Fruit fly (Drosophila melanogaster) whole organism, embryonic: ENCODE results near the gene CG12493.

Experiments
- ATbp ChIP-seq: fragments of 200-800 bp; sonication (Bioruptor generic); optimal IDR thresholded peaks from 2 replicates; lab custom pipeline; 2017; ENCODE audit warnings: missing biosample characterization, mild to moderate bottlenecking, missing genetic modification characterization, missing genetic modification reagents
- Abd-B ChIP-seq: fragments of 200-800 bp; sonication (Bioruptor generic); optimal IDR thresholded peaks from 2 replicates; lab custom pipeline; 2018; ENCODE audit warnings: missing biosample characterization, mild to moderate bottlenecking, missing genetic modification characterization, moderate library complexity
- Aef1 ChIP-seq: fragments of 200-800 bp; sonication (Bioruptor generic); IDR thresholded peaks from 3 replicates; pipeline ENCODE4 v1.3.6; 2022; ENCODE audit warnings: missing biosample characterization, missing genetic modification characterization
- CG10209 ChIP-seq: fragments of 200-800 bp; sonication (Bioruptor generic); optimal IDR thresholded peaks from 3 replicates; lab custom pipeline; 2017; ENCODE audit warnings: missing biosample characterization, mild to moderate bottlenecking, missing genetic modification characterization, missing genetic modification reagents
- CG14441 ChIP-seq: fragments of 200-800 bp; sonication (Bioruptor generic); IDR thresholded peaks from 2 replicates; pipeline ENCODE4 v1.3.6; 2022; ENCODE audit warnings: missing biosample characterization, missing genetic modification characterization
- CG15269 ChIP-seq: fragments of 200-800 bp; sonication (Bioruptor generic); optimal IDR thresholded peaks from 2 replicates; lab custom pipeline; 2018; ENCODE audit warnings: missing biosample characterization, mild to moderate bottlenecking, missing genetic modification characterization, moderate library complexity
- CG17361 ChIP-seq: fragments of 200-800 bp; sonication (Bioruptor generic); IDR thresholded peaks from 3 replicates; pipeline ENCODE4 v1.3.6; 2022; ENCODE audit warnings: missing biosample characterization, missing genetic modification characterization
- CG17385 ChIP-seq: fragments of 200-800 bp; sonication (Bioruptor generic); optimal IDR thresholded peaks from 3 replicates; lab custom pipeline; 2018; ENCODE audit warnings: missing biosample characterization, mild to moderate bottlenecking, missing genetic modification characterization
- CG18262 ChIP-seq: fragments of 200-800 bp; optimal IDR thresholded peaks from 3 replicates; lab custom pipeline; 2019; ENCODE audit warnings: missing biosample characterization, mild to moderate bottlenecking, missing genetic modification characterization, moderate library complexity
- CG30431 ChIP-seq: fragments of 200-800 bp; sonication (Bioruptor generic); optimal IDR thresholded peaks from 2 replicates; lab custom pipeline; 2017; ENCODE audit warnings: missing biosample characterization, missing genetic modification characterization
- CG4424 ChIP-seq: fragments of 200-800 bp; sonication (Bioruptor generic); optimal IDR thresholded peaks from 3 replicates; lab custom pipeline; 2016; ENCODE audit warnings: missing biosample characterization, missing genetic modification characterization
- CoRest ChIP-seq: fragments of 200-800 bp; sonication (Bioruptor generic); optimal IDR thresholded peaks from 3 replicates; lab custom pipeline; 2018; ENCODE audit warnings: missing biosample characterization, mild to moderate bottlenecking, missing genetic modification characterization, moderate library complexity
- D ChIP-seq, 2 experiments: fragments of 200-800 bp in 1 of 2; fragments of >200 bp in 1 of 2; sonication (Bioruptor generic) in 1 of 2; optimal IDR thresholded peaks; 2 replicates in 1 of 2; 3 replicates in 1 of 2; lab custom pipeline; 2017; ENCODE audit warnings: mild to moderate bottlenecking in 1 of 2, missing biosample characterization in 1 of 2, missing genetic modification characterization in 1 of 2, missing genetic modification reagents in 1 of 2
- Drgx ChIP-seq: fragments of 200-800 bp; sonication (Bioruptor generic); IDR thresholded peaks from 2 replicates; pipeline ENCODE4 v1.3.6; 2022; ENCODE audit warnings: missing biosample characterization, missing genetic modification characterization
- E2f1 ChIP-seq: fragments of 200-800 bp; sonication (Bioruptor generic); IDR thresholded peaks from 2 replicates; pipeline ENCODE4 v1.3.6; 2022; ENCODE audit warnings: missing biosample characterization, missing genetic modification characterization
- Eip74EF ChIP-seq, 2 experiments: fragments of 200-800 bp in 1 of 2; fragments of >200 bp in 1 of 2; sonication (Bioruptor generic) in 1 of 2; optimal IDR thresholded peaks; 2 replicates each; lab custom pipeline; 2017 to 2019; ENCODE audit warnings: missing biosample characterization in 2 of 2, missing genetic modification characterization in 2 of 2, mild to moderate bottlenecking in 1 of 2, moderate library complexity in 1 of 2
- Hr39 ChIP-seq: fragments of >200 bp; optimal IDR thresholded peaks from 2 replicates; lab custom pipeline; 2017
- Hr51 ChIP-seq, 2 experiments: fragments of 200-800 bp; sonication (Bioruptor generic); optimal IDR thresholded peaks; 2 replicates in 1 of 2; 3 replicates in 1 of 2; lab custom pipeline; 2016 to 2018; ENCODE audit warnings: missing biosample characterization in 2 of 2, missing genetic modification characterization in 2 of 2, mild to moderate bottlenecking in 1 of 2, moderate library complexity in 1 of 2
- MBD-R2 ChIP-seq: fragments of 200-800 bp; sonication (Bioruptor generic); IDR thresholded peaks from 2 replicates; pipeline ENCODE4 v1.3.6; 2022; ENCODE audit warnings: missing biosample characterization, missing genetic modification characterization
- Oaz ChIP-seq: fragments of 200-800 bp; sonication (Bioruptor generic); IDR thresholded peaks from 2 replicates; pipeline ENCODE4 v1.3.6; 2022; ENCODE audit warnings: missing biosample characterization, missing genetic modification characterization
- Oli ChIP-seq: fragments of 200-800 bp; sonication (Bioruptor generic); optimal IDR thresholded peaks from 2 replicates; lab custom pipeline; 2018; ENCODE audit warnings: missing biosample characterization, mild to moderate bottlenecking, missing genetic modification characterization, moderate library complexity
- Xbp1 ChIP-seq: fragments of 200-800 bp; sonication (Bioruptor generic); optimal IDR thresholded peaks from 3 replicates; lab custom pipeline; 2016; ENCODE audit warnings: missing biosample characterization, mild to moderate bottlenecking, missing genetic modification characterization
- Xrp1 ChIP-seq: fragments of 200-800 bp; sonication (Bioruptor generic); IDR thresholded peaks from 2 replicates; pipeline ENCODE4 v1.3.6; 2022; ENCODE audit warnings: missing biosample characterization, missing genetic modification characterization
- ap ChIP-seq: fragments of 200-800 bp; sonication (Bioruptor generic); IDR thresholded peaks from 2 replicates; pipeline ENCODE4 v1.3.6; 2022; ENCODE audit warnings: missing biosample characterization, missing genetic modification characterization
- ase ChIP-seq: fragments of 200-800 bp; sonication (Bioruptor generic); IDR thresholded peaks from 3 replicates; pipeline ENCODE4 v1.3.6; 2022; ENCODE audit warnings: missing biosample characterization, missing genetic modification characterization
- bsh ChIP-seq, 2 experiments: fragments of 200-800 bp; sonication (Bioruptor generic); optimal IDR thresholded peaks; 2 replicates each; lab custom pipeline; 2017 to 2018; ENCODE audit warnings: mild to moderate bottlenecking in 2 of 2, missing biosample characterization in 2 of 2, missing genetic modification characterization in 2 of 2, moderate library complexity in 1 of 2
- crol ChIP-seq: fragments of 200-800 bp; sonication (Bioruptor generic); IDR thresholded peaks from 2 replicates; pipeline ENCODE4 v1.3.6; 2022; ENCODE audit warnings: missing biosample characterization, missing genetic modification characterization
- dmrt99B ChIP-seq: fragments of 200-800 bp; sonication (Bioruptor generic); optimal IDR thresholded peaks from 2 replicates; lab custom pipeline; 2018; ENCODE audit warnings: missing biosample characterization, mild to moderate bottlenecking, missing genetic modification characterization, moderate library complexity
- ewg ChIP-seq: fragments of 200-800 bp; sonication (Bioruptor generic); optimal IDR thresholded peaks from 3 replicates; lab custom pipeline; 2017; ENCODE audit warnings: mild to moderate bottlenecking, missing biosample characterization, missing genetic modification reagents, missing genetic modification characterization
- fd3F ChIP-seq: fragments of 200-800 bp; sonication (Bioruptor generic); optimal IDR thresholded peaks from 2 replicates; lab custom pipeline; 2018; ENCODE audit warnings: missing biosample characterization, mild to moderate bottlenecking, missing genetic modification characterization, moderate library complexity
- gem ChIP-seq: fragments of 200-800 bp; sonication (Bioruptor generic); optimal IDR thresholded peaks from 2 replicates; lab custom pipeline; 2019; ENCODE audit warnings: missing biosample characterization, mild to moderate bottlenecking, missing genetic modification characterization, moderate library complexity
- grau ChIP-seq: fragments of 200-800 bp; optimal IDR thresholded peaks from 3 replicates; lab custom pipeline; 2019; ENCODE audit warnings: missing biosample characterization, mild to moderate bottlenecking, missing genetic modification characterization, moderate library complexity
- gsb-n ChIP-seq: fragments of 200-800 bp; sonication (Bioruptor generic); optimal IDR thresholded peaks from 3 replicates; lab custom pipeline; 2018; ENCODE audit warnings: missing biosample characterization, mild to moderate bottlenecking, missing genetic modification characterization
- her ChIP-seq: fragments of 200-800 bp; sonication (Bioruptor generic); optimal IDR thresholded peaks from 2 replicates; lab custom pipeline; 2016; ENCODE audit warnings: missing biosample characterization, missing genetic modification characterization
- hkb ChIP-seq, 2 experiments: fragments of 200-800 bp in 1 of 2; fragments of >200 bp in 1 of 2; sonication (Bioruptor generic) in 1 of 2; IDR thresholded peaks in 1 of 2; optimal IDR thresholded peaks in 1 of 2; 2 replicates each; pipeline versions ENCODE4 v1.3.6 to Lab custom; 2017 to 2022; ENCODE audit warnings: missing biosample characterization in 1 of 2, missing genetic modification characterization in 1 of 2
- lab ChIP-seq: fragments of 200-800 bp; sonication (Bioruptor generic); optimal IDR thresholded peaks from 3 replicates; lab custom pipeline; 2017; ENCODE audit warnings: missing biosample characterization, missing genetic modification characterization, mild to moderate bottlenecking, moderate library complexity, missing genetic modification reagents
- lmd ChIP-seq: fragments of 200-800 bp; sonication (Bioruptor generic); IDR thresholded peaks from 2 replicates; pipeline ENCODE4 v1.3.6; 2022; ENCODE audit warnings: missing biosample characterization, missing genetic modification characterization
- luna ChIP-seq: fragments of 200-800 bp; sonication (Bioruptor generic); optimal IDR thresholded peaks from 2 replicates; lab custom pipeline; 2016; ENCODE audit warnings: missing biosample characterization, missing genetic modification characterization
- nmo ChIP-seq: fragments of 200-800 bp; sonication (Bioruptor generic); optimal IDR thresholded peaks from 2 replicates; lab custom pipeline; 2018; ENCODE audit warnings: missing biosample characterization, mild to moderate bottlenecking, missing genetic modification characterization, moderate library complexity
- otp ChIP-seq: fragments of 200-800 bp; sonication (Bioruptor generic); IDR thresholded peaks from 3 replicates; pipeline ENCODE4, ENCODE4 v1.3.6; 2022; ENCODE audit warnings: missing biosample characterization, missing genetic modification characterization
- phol ChIP-seq: fragments of 200-800 bp; sonication (Bioruptor generic); optimal IDR thresholded peaks from 3 replicates; lab custom pipeline; 2018; ENCODE audit warnings: missing biosample characterization, mild to moderate bottlenecking, missing genetic modification characterization, moderate library complexity
- sens ChIP-seq: fragments of 200-800 bp; sonication (Bioruptor generic); peaks from one replicate; lab custom pipeline; 2016; ENCODE audit warnings: missing biosample characterization, missing genetic modification characterization
- sqz ChIP-seq: fragments of 200-800 bp; sonication (Bioruptor generic); optimal IDR thresholded peaks from 3 replicates; lab custom pipeline; 2018; ENCODE audit warnings: missing biosample characterization, mild to moderate bottlenecking, missing genetic modification characterization
- sr ChIP-seq: fragments of 200-800 bp; sonication (Bioruptor generic); IDR thresholded peaks from 3 replicates; pipeline ENCODE4 v1.3.6; 2022; ENCODE audit warnings: missing biosample characterization, missing genetic modification characterization
- sug ChIP-seq: fragments of 200-800 bp; optimal IDR thresholded peaks from 2 replicates; lab custom pipeline; 2019; ENCODE audit warnings: missing biosample characterization, mild to moderate bottlenecking, missing genetic modification characterization, moderate library complexity
- tap ChIP-seq: fragments of 200-800 bp; optimal IDR thresholded peaks from 3 replicates; lab custom pipeline; 2019; ENCODE audit warnings: missing biosample characterization, mild to moderate bottlenecking, missing genetic modification characterization, moderate library complexity

CG12493 gene

DNA sequence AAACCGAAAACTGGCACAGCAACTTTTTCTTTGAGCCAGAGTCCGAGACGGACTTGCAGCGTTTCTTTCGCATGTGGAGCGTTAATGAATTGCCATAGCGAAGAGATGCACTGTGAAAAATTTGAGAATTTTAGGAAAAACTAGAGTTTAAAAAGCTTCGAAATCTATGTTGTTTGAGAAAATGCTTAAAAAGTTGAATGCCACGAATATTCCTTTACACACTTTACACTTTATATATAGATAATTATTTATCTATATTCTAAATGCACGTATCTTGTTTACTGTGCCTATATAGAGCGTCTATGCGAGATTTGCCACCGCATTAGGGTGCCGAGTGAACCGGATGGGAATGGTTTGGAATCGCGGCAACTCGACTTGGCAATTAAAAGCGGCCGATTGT lies 31.7 kb downstream of the CG12493 start (continued):
- TF ChIP-seq sug (tag; lab: Kevin White, UChicago) (no peak), gem (tag; lab: Kevin White, UChicago) (peak; percentile 42), Hr39 (lab: Kevin White, UChicago) (no peak), Aef1 (GFP tag; lab: Robert Waterston, UW) (no peak), D (optimal IDR thresholded peaks at IDR 0.05; lab: Kevin White, UChicago) (no peak), D (GFP tag; optimal IDR thresholded peaks at IDR 0.05; lab: Kevin White, UChicago) (no peak)

- TF ChIP-seq CG17385 (GFP tag; lab: Kevin White, UChicago) (peak; percentile 27), gsb-n (peak; percentile 22), her (no peak), fd3F (GFP tag; lab: Kevin White, UChicago) (no peak), lmd (GFP tag; lab: Robert Waterston, UW) (peak; percentile 37; the same call in 1 of the 2 replicates), CG17361 (GFP tag; lab: Robert Waterston, UW) (peak; percentile 61), CG4424 (GFP tag; lab: Kevin White, UChicago) (peak; percentile 5), CoRest (tag; lab: Kevin White, UChicago) (peak; percentile 30), bsh (GFP tag; optimal IDR thresholded peaks at IDR 0.05; lab: Kevin White, UChicago) (peak in 1 of 2 experiments; percentile 35), otp (GFP tag; lab: Robert Waterston, UW) (no peak), sqz (GFP tag; lab: Kevin White, UChicago) (peak; percentile 41), grau (peak; percentile 46), Oaz (GFP tag; lab: Robert Waterston, UW) (peak; percentile 20; the same call in 1 of the 2 replicates), CG14441 (GFP tag; lab: Robert Waterston, UW) (peak; percentile 43), CG18262 (tag; lab: Kevin White, UChicago) (peak; percentile 42), sr (GFP tag; lab: Robert Waterston, UW) (peak; percentile 83), sens (peak; percentile 58), ewg (GFP tag; lab: Kevin White, UChicago) (no peak), ATbp (peak; percentile 25), MBD-R2 (GFP tag; lab: Robert Waterston, UW) (no peak), dmrt99B (tag; lab: Kevin White, UChicago) (peak; percentile 84), phol (tag; lab: Kevin White, UChicago) (peak; percentile 71), ap (GFP tag; lab: Robert Waterston, UW) (peak; percentile 21; the same call in 1 of the 2 replicates), tap (peak; percentile 56), Eip74EF (GFP tag; optimal IDR thresholded peaks at IDR 0.05; lab: Kevin White, UChicago) (peak in 1 of 2 experiments; percentile 36), CG15269 (tag; lab: Kevin White, UChicago) (peak; percentile 42), Abd-B (GFP tag; lab: Kevin White, UChicago) (peak; percentile 5), Drgx (GFP tag; lab: Robert Waterston, UW) (peak; percentile 36), E2f1 (peak; percentile 44; the same call in 1 of the 2 replicates), lab (GFP tag; lab: Kevin White, UChicago) (peak; percentile 50), Xrp1 (peak; percentile 35; the same call in 1 of the 2 replicates), hkb (optimal IDR thresholded peaks at IDR 0.05; lab: Kevin White, UChicago) (no peak), hkb (GFP tag; IDR thresholded peaks at IDR 0.05; lab: Robert Waterston, UW) (peak; percentile 59; the same call in 1 of the 2 replicates), luna (GFP tag; lab: Kevin White, UChicago) (no peak), CG10209 (peak; percentile 23), CG30431 (GFP tag; lab: Kevin White, UChicago) (no peak), Hr51 (GFP tag; optimal IDR thresholded peaks at IDR 0.05; lab: Kevin White, UChicago) (peak in 1 of 2 experiments; percentile 76), Oli (peak; percentile 44), crol (GFP tag; lab: Robert Waterston, UW) (peak; percentile 35; the same call in 1 of the 2 replicates), ase (GFP tag; lab: Robert Waterston, UW) (0 out of 3 replicates have a peak, but pooled peaks have one; percentile 17), Xbp1 (GFP tag; lab: Kevin White, UChicago) (peak; percentile 3), nmo (GFP tag; lab: Kevin White, UChicago) (peak; percentile 55)
Observed at dm6 chr3L:4720510-4721157, 32.9 kb downstream of the CG12493 start.
